Fruit fly (Drosophila melanogaster) ovary, adult (tissue): ENCODE measurements around the gene CG10492.

ENCODE experiments used
- CG17801 ChIP-seq: fragments of 200-800 bp; optimal IDR thresholded peaks from 2 replicates; lab custom pipeline; 2019; ENCODE audit warnings: missing biosample characterization, mild to moderate bottlenecking, missing genetic modification characterization, moderate library complexity; ENCODE audit not compliant: partially characterized antibody

Gene CG10492

dm6 chr2L:19023972-19024743 lies 29.7 kb upstream of the CG10492 start:
- TF ChIP-seq CG17801, result no peak

- TF ChIP-seq CG17801, result no peak
Observed at dm6 chr2L:19024744-19025059, 29.2 kb upstream of the CG10492 start.

dm6 chr2L:19026491-19027197 lies 27.2 kb upstream of the CG10492 start:
- TF ChIP-seq CG17801, result no peak

- TF ChIP-seq CG17801, result no peak
Observed at dm6 chr2L:19027246-19027886, 26.5 kb upstream of the CG10492 start, which contains the start of gene Sidpn. Sidpn (plus strand) TSS chr2L:19027710.

- peak; percentile 32 for TF ChIP-seq CG17801
Observed at dm6 chr2L:19033288-19033687, 20.6 kb upstream of the CG10492 start, which contains the start of gene hook. hook (minus strand) TSS chr2L:19033498.

- TF ChIP-seq CG17801, result peak; percentile 11
Observed at dm6 chr2L:19034213-19034929, 19.5 kb upstream of the CG10492 start, which contains the start of the genes mib2 and CG31800. mib2 (plus strand) TSS chr2L:19034444. CG31800 (minus strand) TSS chr2L:19034576.

- TF ChIP-seq CG17801, result no peak
Observed at dm6 chr2L:19035013-19035412, 18.9 kb upstream of the CG10492 start.

dm6 chr2L:19036105-19036714 lies 17.7 kb upstream of the CG10492 start:
- TF ChIP-seq CG17801, result no peak

- TF ChIP-seq CG17801, result no peak
Observed at dm6 chr2L:19037011-19037410, 16.9 kb upstream of the CG10492 start.

- TF ChIP-seq CG17801, result no peak
Observed at dm6 chr2L:19037455-19037854, 16.4 kb upstream of the CG10492 start.

- peak; percentile 2 for TF ChIP-seq CG17801
Observed at dm6 chr2L:19041590-19041989, 12.3 kb upstream of the CG10492 start, which contains the start of gene Catsup. Catsup (plus strand) TSS chr2L:19041862.

dm6 chr2L:19045111-19045560 lies 8.7 kb upstream of the CG10492 start, which contains the start of the genes Ttc19 and Acn:
Ttc19 (minus strand) TSS chr2L:19045148.
Acn (plus strand) TSS chr2L:19045355.
- peak; percentile 83 for TF ChIP-seq CG17801

dm6 chr2L:19048912-19049311 lies 5.0 kb upstream of the CG10492 start, which contains the start of gene CG10470:
CG10470 (plus strand) TSS chr2L:19049076.
- peak; percentile 26 for TF ChIP-seq CG17801

- peak; percentile 84 for TF ChIP-seq CG17801
Observed at dm6 chr2L:19051534-19052100, 2.3 kb upstream of the CG10492 start, which contains the start of gene Rpn3. Rpn3 (plus strand) TSS chr2L:19051790.

- TF ChIP-seq CG17801, result no peak
Observed at dm6 chr2L:19054516-19054887, 624 bp downstream of the CG10492 start.
